In the genomic region with DNA sequence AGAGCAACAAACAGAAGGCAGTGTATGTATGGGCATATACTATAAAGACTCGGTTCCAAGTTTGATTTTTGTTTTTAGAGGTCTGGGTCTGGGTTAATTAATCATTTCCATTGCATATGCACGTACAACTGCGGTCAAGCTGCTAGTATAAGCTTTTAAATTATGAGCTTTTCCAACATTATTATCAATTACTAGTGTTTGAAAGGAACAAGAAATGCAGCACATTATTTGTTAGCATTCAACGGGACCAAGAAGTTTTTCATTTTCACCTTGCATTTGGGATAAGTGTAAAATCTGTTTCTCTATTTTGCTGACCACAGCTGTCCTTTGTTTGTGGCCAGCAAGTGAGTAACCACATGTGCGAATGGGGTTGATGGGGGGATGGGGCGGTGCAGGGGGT, we compare ENCODE assay signal across 1 fruit fly cellular context.
TF ChIP-seq lines count a peak whose summit lies in the region.

No protein-coding gene starts in this region.

TF ChIP-seq in whole organism, embryonic, 481 proteins besides CTCF, POLR2A, EP300 and RAD21 (continued from another document and continues in another):
- TF ChIP-seq CkIIα-i1 (GFP tag; IDR thresholded peaks at IDR 0.05; lab: Robert Waterston, UW) (no peak), CG1603 (tag; optimal IDR thresholded peaks at IDR 0.05; lab: Kevin White, UChicago) (peak; percentile 49), ERR (GFP tag; optimal IDR thresholded peaks at IDR 0.05; lab: Kevin White, UChicago) (no peak), CG1529 (GFP tag; optimal IDR thresholded peaks at IDR 0.05; lab: Kevin White, UChicago) (no peak), CG7372 (GFP tag; IDR thresholded peaks at IDR 0.05; lab: Robert Waterston, UW) (no peak), CG11093 (GFP tag; IDR thresholded peaks at IDR 0.05; lab: Robert Waterston, UW) (no peak), CG4730 (GFP tag; IDR thresholded peaks at IDR 0.05; lab: Robert Waterston, UW) (peak; percentile 29; the same call in 1 of the 2 replicates), CG15269 (tag; optimal IDR thresholded peaks at IDR 0.05; lab: Kevin White, UChicago) (peak; percentile 55), Taf1 (GFP tag; IDR thresholded peaks at IDR 0.05; lab: Robert Waterston, UW) (no peak), Rx (GFP tag; IDR thresholded peaks at IDR 0.05; lab: Robert Waterston, UW) (no peak), CG43689 (GFP tag; IDR thresholded peaks at IDR 0.05; lab: Robert Waterston, UW) (no peak), lmd (GFP tag; IDR thresholded peaks at IDR 0.05; lab: Robert Waterston, UW) (peak; percentile 44; the same call in 1 of the 2 replicates), gce (GFP tag; IDR thresholded peaks at IDR 0.05; lab: Robert Waterston, UW) (0 out of 3 replicates have a peak, but pooled peaks have one; percentile 28), CG2678 (tag; optimal IDR thresholded peaks at IDR 0.05; lab: Kevin White, UChicago) (no peak), CG15011 (GFP tag; optimal IDR thresholded peaks at IDR 0.05; lab: Kevin White, UChicago) (no peak), tll (GFP tag; optimal IDR thresholded peaks at IDR 0.05; lab: Kevin White, UChicago) (no peak), nom (GFP tag; optimal IDR thresholded peaks at IDR 0.05; lab: Kevin White, UChicago) (no peak), sr (GFP tag; IDR thresholded peaks at IDR 0.05; lab: Robert Waterston, UW) (no peak), nerfin-2 (GFP tag; IDR thresholded peaks at IDR 0.05; lab: Robert Waterston, UW; ENCODE audit: partially characterized antibody) (no peak), CG30431 (GFP tag; optimal IDR thresholded peaks at IDR 0.05; lab: Kevin White, UChicago) (no peak), lov (optimal IDR thresholded peaks at IDR 0.05; lab: Kevin White, UChicago) (no peak), lov (GFP tag; IDR thresholded peaks at IDR 0.05; lab: Robert Waterston, UW) (no peak), NK7.1 (GFP tag; optimal IDR thresholded peaks at IDR 0.05; lab: Kevin White, UChicago) (no peak), sima (GFP tag; optimal IDR thresholded peaks at IDR 0.05; lab: Kevin White, UChicago) (no peak), CG6765 (GFP tag; optimal IDR thresholded peaks at IDR 0.05; lab: Kevin White, UChicago) (no peak), Max (GFP tag; optimal IDR thresholded peaks at IDR 0.05; lab: Kevin White, UChicago) (no peak), toy (GFP tag; IDR thresholded peaks at IDR 0.05; lab: Robert Waterston, UW) (no peak), CG7963 (GFP tag; IDR thresholded peaks at IDR 0.05; lab: Robert Waterston, UW; ENCODE audit: partially characterized antibody) (no peak), trh (GFP tag; optimal IDR thresholded peaks at IDR 0.05; lab: Kevin White, UChicago) (no peak), CG5180 (GFP tag; optimal IDR thresholded peaks at IDR 0.05; lab: Kevin White, UChicago) (no peak), chif (GFP tag; optimal IDR thresholded peaks at IDR 0.05; lab: Kevin White, UChicago) (no peak), dm (GFP tag; optimal IDR thresholded peaks at IDR 0.05; lab: Kevin White, UChicago) (no peak), CG2199 (GFP tag; IDR thresholded peaks at IDR 0.05; lab: Robert Waterston, UW) (no peak), tio (GFP tag; optimal IDR thresholded peaks at IDR 0.05; lab: Kevin White, UChicago) (no peak), pros (GFP tag; optimal IDR thresholded peaks at IDR 0.05; lab: Kevin White, UChicago) (no peak), CG10431 (GFP tag; optimal IDR thresholded peaks at IDR 0.05; lab: Kevin White, UChicago) (no peak), CG8944 (GFP tag; optimal IDR thresholded peaks at IDR 0.05; lab: Kevin White, UChicago) (no peak), stc (GFP tag; IDR thresholded peaks at IDR 0.05; lab: Robert Waterston, UW) (peak; percentile 52; the same call in 1 of the 2 replicates), Hr51 (GFP tag; optimal IDR thresholded peaks at IDR 0.05; lab: Kevin White, UChicago) (peak in 1 of 2 experiments; percentile 77), Hr78 (GFP tag; optimal IDR thresholded peaks at IDR 0.05; lab: Kevin White, UChicago) (peak in 1 of 2 experiments; percentile 34), CG42726 (GFP tag; IDR thresholded peaks at IDR 0.05; lab: Robert Waterston, UW; ENCODE audit: partially characterized antibody) (no peak), CG12659 (GFP tag; optimal IDR thresholded peaks at IDR 0.05; lab: Kevin White, UChicago) (peak; percentile 9), zen (tag; optimal IDR thresholded peaks at IDR 0.05; lab: Kevin White, UChicago) (no peak), CG17829 (tag; optimal IDR thresholded peaks at IDR 0.05; lab: Kevin White, UChicago) (peak; percentile 27), pnt (GFP tag; optimal IDR thresholded peaks at IDR 0.05; lab: Kevin White, UChicago) (no peak), CG10543 (GFP tag; optimal IDR thresholded peaks at IDR 0.05; lab: Kevin White, UChicago) (no peak), Fer1 (GFP tag; optimal IDR thresholded peaks at IDR 0.05; lab: Kevin White, UChicago) (peak; percentile 23), Dek (tag; optimal IDR thresholded peaks at IDR 0.05; lab: Kevin White, UChicago) (no peak), CG8359 (GFP tag; optimal IDR thresholded peaks at IDR 0.05; lab: Kevin White, UChicago; ENCODE audit: borderline replicate concordance) (no peak), jigr1 (GFP tag; IDR thresholded peaks at IDR 0.05; lab: Robert Waterston, UW) (no peak), CG5245 (GFP tag; optimal IDR thresholded peaks at IDR 0.05; lab: Kevin White, UChicago) (no peak), h (optimal IDR thresholded peaks at IDR 0.05; lab: Kevin White, UChicago) (no peak), CG4404 (GFP tag; IDR thresholded peaks at IDR 0.05; lab: Robert Waterston, UW) (no peak), fu2 (GFP tag; optimal IDR thresholded peaks at IDR 0.05; lab: Kevin White, UChicago) (no peak), CG7987 (GFP tag; optimal IDR thresholded peaks at IDR 0.05; lab: Kevin White, UChicago) (no peak), corto (GFP tag; optimal IDR thresholded peaks at IDR 0.05; lab: Kevin White, UChicago) (no peak), mirr (GFP tag; optimal IDR thresholded peaks at IDR 0.05; lab: Kevin White, UChicago) (no peak), NC2β (GFP tag; optimal IDR thresholded peaks at IDR 0.05; lab: Kevin White, UChicago) (no peak), zf30C (GFP tag; optimal IDR thresholded peaks at IDR 0.05; lab: Kevin White, UChicago) (no peak), CG9932 (GFP tag; IDR thresholded peaks at IDR 0.05; lab: Robert Waterston, UW) (no peak), crc (GFP tag; optimal IDR thresholded peaks at IDR 0.05; lab: Kevin White, UChicago) (no peak), CG3847 (GFP tag; IDR thresholded peaks at IDR 0.05; lab: Robert Waterston, UW) (no peak), tx (GFP tag; optimal IDR thresholded peaks at IDR 0.05; lab: Kevin White, UChicago) (no peak), gcm2 (GFP tag; optimal IDR thresholded peaks at IDR 0.05; lab: Kevin White, UChicago) (no peak), otp (GFP tag; IDR thresholded peaks at IDR 0.05; lab: Robert Waterston, UW) (peak; percentile 12; the same call in 1 of the 3 replicates), gt (GFP tag; IDR thresholded peaks at IDR 0.05; lab: Robert Waterston, UW) (no peak), CG18599 (GFP tag; optimal IDR thresholded peaks at IDR 0.05; lab: Kevin White, UChicago) (peak; percentile 28), CrebB (tag; optimal IDR thresholded peaks at IDR 0.05; lab: Kevin White, UChicago) (no peak), unpg (GFP tag; optimal IDR thresholded peaks at IDR 0.05; lab: Kevin White, UChicago) (peak; percentile 62), cad (GFP tag; optimal IDR thresholded peaks at IDR 0.05; lab: Kevin White, UChicago) (no peak), Camta (GFP tag; optimal IDR thresholded peaks at IDR 0.05; lab: Kevin White, UChicago) (no peak), az2 (GFP tag; optimal IDR thresholded peaks at IDR 0.05; lab: Kevin White, UChicago) (peak; percentile 21), unc-4 (GFP tag; IDR thresholded peaks at IDR 0.05; lab: Robert Waterston, UW; ENCODE audit: partially characterized antibody) (no peak), Dip3 (GFP tag; optimal IDR thresholded peaks at IDR 0.05; lab: Kevin White, UChicago) (no peak), CG7745 (tag; optimal IDR thresholded peaks at IDR 0.05; lab: Kevin White, UChicago) (no peak), esg (GFP tag; conservative IDR thresholded peaks at IDR 0.05; lab: Robert Waterston, UW) (peak; percentile 50; the same call in 1 of the 2 replicates), Hand (GFP tag; optimal IDR thresholded peaks at IDR 0.05; lab: Kevin White, UChicago) (no peak), CG8924 (tag; optimal IDR thresholded peaks at IDR 0.05; lab: Kevin White, UChicago) (peak; percentile 31), fd64A (GFP tag; optimal IDR thresholded peaks at IDR 0.05; lab: Kevin White, UChicago) (no peak), slou (GFP tag; optimal IDR thresholded peaks at IDR 0.05; lab: Kevin White, UChicago) (no peak), CG3163 (GFP tag; optimal IDR thresholded peaks at IDR 0.05; lab: Kevin White, UChicago) (no peak), eyg (GFP tag; optimal IDR thresholded peaks at IDR 0.05; lab: Kevin White, UChicago) (no peak), CG17912 (GFP tag; optimal IDR thresholded peaks at IDR 0.05; lab: Kevin White, UChicago) (no peak), ham (GFP tag; IDR thresholded peaks at IDR 0.05; lab: Robert Waterston, UW) (no peak), ase (GFP tag; IDR thresholded peaks at IDR 0.05; lab: Robert Waterston, UW) (peak; percentile 23; the same call in 2 of the 3 replicates), sqz (GFP tag; optimal IDR thresholded peaks at IDR 0.05; lab: Kevin White, UChicago) (no peak), chinmo (GFP tag; IDR thresholded peaks at IDR 0.05; lab: Robert Waterston, UW; ENCODE audit: partially characterized antibody) (0 out of 4 replicates have a peak, but pooled peaks have one; percentile 24), Spps (tag; optimal IDR thresholded peaks at IDR 0.05; lab: Kevin White, UChicago) (no peak), zen2 (GFP tag; IDR thresholded peaks at IDR 0.05; lab: Robert Waterston, UW; ENCODE audit: partially characterized antibody) (no peak), al (GFP tag; IDR thresholded peaks at IDR 0.05; lab: Robert Waterston, UW) (no peak), trem (tag; optimal IDR thresholded peaks at IDR 0.05; lab: Kevin White, UChicago) (no peak), YL-1 (GFP tag; optimal IDR thresholded peaks at IDR 0.05; lab: Kevin White, UChicago) (no peak), C15 (GFP tag; IDR thresholded peaks at IDR 0.05; lab: Robert Waterston, UW) (no peak), Aef1 (GFP tag; IDR thresholded peaks at IDR 0.05; lab: Robert Waterston, UW) (no peak), CG12104 (GFP tag; optimal IDR thresholded peaks at IDR 0.05; lab: Kevin White, UChicago) (no peak), Myb (GFP tag; optimal IDR thresholded peaks at IDR 0.05; lab: Kevin White, UChicago) (no peak), CG1792 (GFP tag; optimal IDR thresholded peaks at IDR 0.05; lab: Kevin White, UChicago) (no peak), org-1 (GFP tag; optimal IDR thresholded peaks at IDR 0.05; lab: Kevin White, UChicago) (peak; percentile 43), CG6854 (GFP tag; optimal IDR thresholded peaks at IDR 0.05; lab: Kevin White, UChicago) (no peak), hb (GFP tag; IDR thresholded peaks at IDR 0.05; lab: Robert Waterston, UW; ENCODE audit: partially characterized antibody) (no peak), CG34376 (GFP tag; optimal IDR thresholded peaks at IDR 0.05; lab: Kevin White, UChicago) (no peak), CG3281 (GFP tag; optimal IDR thresholded peaks at IDR 0.05; lab: Kevin White, UChicago) (no peak), CG12299 (tag; optimal IDR thresholded peaks at IDR 0.05; lab: Kevin White, UChicago) (no peak), gem (tag; optimal IDR thresholded peaks at IDR 0.05; lab: Kevin White, UChicago) (peak; percentile 65), ken (GFP tag; IDR thresholded peaks at IDR 0.05; lab: Robert Waterston, UW) (0 out of 3 replicates have a peak, but pooled peaks have one; percentile 34), bcd (GFP tag; optimal IDR thresholded peaks at IDR 0.05; lab: Kevin White, UChicago) (no peak), D19A (tag; optimal IDR thresholded peaks at IDR 0.05; lab: Kevin White, UChicago) (peak; percentile 32), wor (GFP tag; IDR thresholded peaks at IDR 0.05; lab: Robert Waterston, UW) (peak; percentile 27; the same call in 1 of the 2 replicates), ranshi (GFP tag; IDR thresholded peaks at IDR 0.05; lab: Robert Waterston, UW) (0 out of 2 replicates have a peak, but pooled peaks have one; percentile 32), ssp (GFP tag; IDR thresholded peaks at IDR 0.05; lab: Robert Waterston, UW) (peak; percentile 31; the same call in 1 of the 2 replicates), sd (tag; optimal IDR thresholded peaks at IDR 0.05; lab: Kevin White, UChicago) (no peak), hth (optimal IDR thresholded peaks at IDR 0.05; lab: Kevin White, UChicago) (no peak), CG10654 (GFP tag; optimal IDR thresholded peaks at IDR 0.05; lab: Kevin White, UChicago) (no peak), grn (GFP tag; optimal IDR thresholded peaks at IDR 0.05; lab: Kevin White, UChicago) (no peak), CG31365 (tag; optimal IDR thresholded peaks at IDR 0.05; lab: Kevin White, UChicago) (no peak), seq (GFP tag; IDR thresholded peaks at IDR 0.05; lab: Robert Waterston, UW) (0 out of 2 replicates have a peak, but pooled peaks have one; percentile 19), CG14860 (GFP tag; IDR thresholded peaks at IDR 0.05; lab: Robert Waterston, UW; ENCODE audit: partially characterized antibody) (no peak), croc (GFP tag; conservative IDR thresholded peaks at IDR 0.05; lab: Robert Waterston, UW) (no peak), CG34224 (GFP tag; IDR thresholded peaks at IDR 0.05; lab: Robert Waterston, UW; ENCODE audit: partially characterized antibody) (no peak), CG2120 (GFP tag; optimal IDR thresholded peaks at IDR 0.05; lab: Kevin White, UChicago) (no peak), btn (GFP tag; optimal IDR thresholded peaks at IDR 0.05; lab: Kevin White, UChicago) (no peak), CG12391 (tag; optimal IDR thresholded peaks at IDR 0.05; lab: Kevin White, UChicago) (peak; percentile 25), B-H2 (GFP tag; optimal IDR thresholded peaks at IDR 0.05; lab: Kevin White, UChicago) (no peak), pb (GFP tag; optimal IDR thresholded peaks at IDR 0.05; lab: Kevin White, UChicago) (no peak), GATAe (GFP tag; conservative IDR thresholded peaks at IDR 0.05; lab: Robert Waterston, UW) (no peak), zfh1 (GFP tag; IDR thresholded peaks at IDR 0.05; lab: Robert Waterston, UW) (peak; percentile 51; the same call in 1 of the 3 replicates), CG11695 (GFP tag; IDR thresholded peaks at IDR 0.05; lab: Robert Waterston, UW) (peak; percentile 66), CG12155 (GFP tag; optimal IDR thresholded peaks at IDR 0.05; lab: Kevin White, UChicago) (no peak), mld (GFP tag; IDR thresholded peaks at IDR 0.05; lab: Robert Waterston, UW; ENCODE audit: partially characterized antibody) (no peak)
